Fruit fly (Drosophila melanogaster) whole organism, embryonic: ENCODE results near the gene drn.

Experiments used
- Ada2b ChIP-seq: fragments of 200-800 bp; sonication (Bioruptor generic); IDR thresholded peaks from 2 replicates; pipeline ENCODE4 v1.3.6; 2022; ENCODE audit warnings: missing biosample characterization, missing genetic modification characterization
- Atf-2 ChIP-seq: fragments of 200-800 bp; sonication (Bioruptor generic); optimal IDR thresholded peaks from 2 replicates; lab custom pipeline; 2016; ENCODE audit warnings: missing biosample characterization, missing genetic modification characterization
- CG10147 ChIP-seq: fragments of 200-800 bp; sonication (Bioruptor generic); optimal IDR thresholded peaks from 2 replicates; lab custom pipeline; 2019; ENCODE audit warnings: missing biosample characterization, mild to moderate bottlenecking, missing genetic modification characterization, moderate library complexity
- CG11504 ChIP-seq: fragments of 200-800 bp; sonication (Bioruptor generic); optimal IDR thresholded peaks from 3 replicates; lab custom pipeline; 2019; ENCODE audit warnings: missing biosample characterization, mild to moderate bottlenecking, missing genetic modification characterization, moderate library complexity
- CG11695 ChIP-seq: fragments of 200-800 bp; sonication (Bioruptor generic); IDR thresholded peaks from 3 replicates; pipeline ENCODE4 v1.3.6; 2022; ENCODE audit warnings: missing biosample characterization, missing genetic modification characterization
- CG12942 ChIP-seq: fragments of 200-800 bp; sonication (Bioruptor generic); optimal IDR thresholded peaks from 3 replicates; lab custom pipeline; 2016; ENCODE audit warnings: missing biosample characterization, missing genetic modification characterization
- CG14710 ChIP-seq: fragments of 200-800 bp; sonication (Bioruptor generic); optimal IDR thresholded peaks from 3 replicates; lab custom pipeline; 2019; ENCODE audit warnings: missing biosample characterization, mild to moderate bottlenecking, missing genetic modification characterization, moderate library complexity
- CG1603 ChIP-seq: fragments of 200-800 bp; sonication (Bioruptor generic); optimal IDR thresholded peaks from 2 replicates; lab custom pipeline; 2019; ENCODE audit warnings: missing biosample characterization, mild to moderate bottlenecking, missing genetic modification characterization, moderate library complexity
- CG17361 ChIP-seq: fragments of 200-800 bp; sonication (Bioruptor generic); IDR thresholded peaks from 3 replicates; pipeline ENCODE4 v1.3.6; 2022; ENCODE audit warnings: missing biosample characterization, missing genetic modification characterization
- CG1792 ChIP-seq: fragments of 200-800 bp; sonication (Bioruptor generic); optimal IDR thresholded peaks from 2 replicates; lab custom pipeline; 2016; ENCODE audit warnings: missing biosample characterization, missing genetic modification characterization
- CG18764 ChIP-seq: fragments of 200-800 bp; sonication (Bioruptor generic); optimal IDR thresholded peaks from 3 replicates; lab custom pipeline; 2016; ENCODE audit warnings: missing biosample characterization, missing genetic modification characterization
- CG31441 ChIP-seq: fragments of 200-800 bp; sonication (Bioruptor generic); IDR thresholded peaks from 2 replicates; pipeline ENCODE4 v1.3.6; 2022; ENCODE audit warnings: missing biosample characterization, missing genetic modification characterization
- CG3281 ChIP-seq: fragments of 200-800 bp; sonication (Bioruptor generic); optimal IDR thresholded peaks from 3 replicates; lab custom pipeline; 2017; ENCODE audit warnings: missing biosample characterization, mild to moderate bottlenecking, missing genetic modification characterization
- CG33557 ChIP-seq: fragments of 200-800 bp; sonication (Bioruptor generic); optimal IDR thresholded peaks from 2 replicates; lab custom pipeline; 2019; ENCODE audit warnings: missing biosample characterization, mild to moderate bottlenecking, missing genetic modification characterization, moderate library complexity
- CG34376 ChIP-seq: fragments of 200-800 bp; sonication (Bioruptor generic); optimal IDR thresholded peaks from 2 replicates; lab custom pipeline; 2018; ENCODE audit warnings: missing biosample characterization, mild to moderate bottlenecking, missing genetic modification characterization
- CG3847 ChIP-seq: fragments of 200-800 bp; sonication (Bioruptor generic); IDR thresholded peaks from 2 replicates; pipeline ENCODE4 v1.3.6; 2022; ENCODE audit warnings: missing biosample characterization, missing genetic modification characterization
- CG42726 ChIP-seq: fragments of 200-800 bp; sonication (Bioruptor generic); IDR thresholded peaks from 2 replicates; pipeline ENCODE4 v1.3.6; 2022; ENCODE audit warnings: missing biosample characterization, missing genetic modification characterization; ENCODE audit not compliant: partially characterized antibody
- CG4820 ChIP-seq: fragments of 200-800 bp; sonication (Bioruptor generic); optimal IDR thresholded peaks from 3 replicates; lab custom pipeline; 2016; ENCODE audit warnings: missing biosample characterization, missing genetic modification characterization
- CG5180 ChIP-seq: fragments of 200-800 bp; sonication (Bioruptor generic); optimal IDR thresholded peaks from 3 replicates; lab custom pipeline; 2017; ENCODE audit warnings: missing biosample characterization, missing genetic modification characterization, mild to moderate bottlenecking, moderate library complexity, missing genetic modification reagents
- CG6254 ChIP-seq: fragments of 200-800 bp; sonication (Bioruptor generic); optimal IDR thresholded peaks from 3 replicates; lab custom pipeline; 2017; ENCODE audit warnings: mild to moderate bottlenecking, missing biosample characterization, missing genetic modification reagents, missing genetic modification characterization
- CG6689 ChIP-seq: fragments of 200-800 bp; sonication (Bioruptor generic); IDR thresholded peaks from 2 replicates; pipeline ENCODE4 v1.3.6; 2022; ENCODE audit warnings: missing biosample characterization, missing genetic modification characterization
- CG6813 ChIP-seq: fragments of 200-800 bp; sonication (Bioruptor generic); optimal IDR thresholded peaks from 2 replicates; lab custom pipeline; 2017; ENCODE audit warnings: missing biosample characterization, missing genetic modification characterization, mild to moderate bottlenecking, moderate library complexity, missing genetic modification reagents
- CG7839 ChIP-seq: fragments of 200-800 bp; sonication (Bioruptor generic); optimal IDR thresholded peaks from 3 replicates; lab custom pipeline; 2018; ENCODE audit warnings: missing biosample characterization, mild to moderate bottlenecking, missing genetic modification characterization, moderate library complexity
- CG8089 ChIP-seq: fragments of 200-800 bp; sonication (Bioruptor generic); optimal IDR thresholded peaks from 3 replicates; lab custom pipeline; 2016; ENCODE audit warnings: missing biosample characterization, missing genetic modification characterization
- CG9437 ChIP-seq: fragments of 200-800 bp; sonication (Bioruptor generic); optimal IDR thresholded peaks from 2 replicates; lab custom pipeline; 2018; ENCODE audit warnings: missing biosample characterization, mild to moderate bottlenecking, missing genetic modification characterization
- CG9817 ChIP-seq: fragments of 200-800 bp; sonication (Bioruptor generic); optimal IDR thresholded peaks from 2 replicates; lab custom pipeline; 2018; ENCODE audit warnings: missing biosample characterization, mild to moderate bottlenecking, missing genetic modification characterization, moderate library complexity
- Chrac-16 ChIP-seq: fragments of 200-800 bp; sonication (Bioruptor generic); optimal IDR thresholded peaks from 3 replicates; lab custom pipeline; 2016; ENCODE audit warnings: missing biosample characterization, missing genetic modification characterization
- Dref ChIP-seq: fragments of 200-800 bp; sonication (Bioruptor generic); IDR thresholded peaks from 2 replicates; pipeline ENCODE4 v1.3.6; 2022; ENCODE audit warnings: missing biosample characterization, missing genetic modification characterization
- NFAT ChIP-seq: fragments of 200-800 bp; sonication (Bioruptor generic); IDR thresholded peaks from 2 replicates; pipeline ENCODE4 v1.3.6; 2022; ENCODE audit warnings: missing biosample characterization, missing genetic modification characterization
- Nf-YA ChIP-seq: fragments of 200-800 bp; sonication (Bioruptor generic); IDR thresholded peaks from 2 replicates; pipeline ENCODE4 v1.3.6; 2022; ENCODE audit warnings: missing biosample characterization, missing genetic modification characterization
- Optix ChIP-seq: fragments of 200-800 bp; sonication (Bioruptor generic); IDR thresholded peaks from 3 replicates; pipeline ENCODE4 v1.3.6; 2022; ENCODE audit warnings: missing biosample characterization, missing genetic modification characterization
- Spps ChIP-seq: fragments of 200-800 bp; sonication (Bioruptor generic); optimal IDR thresholded peaks from 2 replicates; lab custom pipeline; 2018; ENCODE audit warnings: missing biosample characterization, mild to moderate bottlenecking, missing genetic modification characterization
- Ssrp ChIP-seq: fragments of 200-800 bp; sonication (Bioruptor generic); optimal IDR thresholded peaks from 2 replicates; lab custom pipeline; 2018; ENCODE audit warnings: missing biosample characterization, mild to moderate bottlenecking, missing genetic modification characterization, moderate library complexity
- Usf ChIP-seq: fragments of 200-800 bp; sonication (Bioruptor generic); optimal IDR thresholded peaks from 2 replicates; lab custom pipeline; 2017; ENCODE audit warnings: missing genotype, missing biosample characterization, missing genetic modification characterization
- ac ChIP-seq: fragments of 200-800 bp; sonication (Bioruptor generic); optimal IDR thresholded peaks from 3 replicates; lab custom pipeline; 2017; ENCODE audit warnings: missing biosample characterization, mild to moderate bottlenecking, missing genetic modification characterization
- bab2 ChIP-seq: fragments of 200-800 bp; sonication (Bioruptor generic); optimal IDR thresholded peaks from 2 replicates; lab custom pipeline; 2016; ENCODE audit warnings: missing biosample characterization, missing genetic modification characterization
- bcd ChIP-seq: fragments of 200-800 bp; sonication (Bioruptor generic); optimal IDR thresholded peaks from 2 replicates; lab custom pipeline; 2017; ENCODE audit warnings: missing biosample characterization, mild to moderate bottlenecking, missing genetic modification characterization
- cato ChIP-seq: fragments of 200-800 bp; sonication (Bioruptor generic); optimal IDR thresholded peaks from 2 replicates; lab custom pipeline; 2016; ENCODE audit warnings: missing biosample characterization, missing genetic modification characterization, borderline replicate concordance
- chif ChIP-seq, 2 experiments: fragments of 200-800 bp; sonication (Bioruptor generic); optimal IDR thresholded peaks; 3 replicates each; lab custom pipeline; 2016; ENCODE audit warnings: missing biosample characterization in 2 of 2, missing genetic modification characterization in 2 of 2
- corto ChIP-seq: fragments of 200-800 bp; sonication (Bioruptor generic); optimal IDR thresholded peaks from 2 replicates; lab custom pipeline; 2016; ENCODE audit warnings: missing biosample characterization, mild to moderate bottlenecking, missing genetic modification characterization, moderate library complexity
- dmrt99B ChIP-seq: fragments of 200-800 bp; sonication (Bioruptor generic); optimal IDR thresholded peaks from 2 replicates; lab custom pipeline; 2018; ENCODE audit warnings: missing biosample characterization, mild to moderate bottlenecking, missing genetic modification characterization, moderate library complexity
- esg ChIP-seq: fragments of 200-800 bp; sonication (Bioruptor generic); conservative IDR thresholded peaks from 2 replicates; pipeline ENCODE4 v1.3.6; 2022; ENCODE audit warnings: missing biosample characterization, missing genetic modification characterization
- fru ChIP-seq: fragments of >200 bp; optimal IDR thresholded peaks from 2 replicates; lab custom pipeline; 2017
- fu2 ChIP-seq: fragments of 200-800 bp; sonication (Bioruptor generic); optimal IDR thresholded peaks from 2 replicates; lab custom pipeline; 2016; ENCODE audit warnings: missing biosample characterization, missing genetic modification characterization
- lab ChIP-seq: fragments of 200-800 bp; sonication (Bioruptor generic); optimal IDR thresholded peaks from 3 replicates; lab custom pipeline; 2017; ENCODE audit warnings: missing biosample characterization, missing genetic modification characterization, mild to moderate bottlenecking, moderate library complexity, missing genetic modification reagents
- pfk ChIP-seq: fragments of 200-800 bp; sonication (Bioruptor generic); optimal IDR thresholded peaks from 2 replicates; lab custom pipeline; 2018; ENCODE audit warnings: missing biosample characterization, mild to moderate bottlenecking, missing genetic modification characterization, moderate library complexity
- phol ChIP-seq: fragments of 200-800 bp; sonication (Bioruptor generic); optimal IDR thresholded peaks from 3 replicates; lab custom pipeline; 2018; ENCODE audit warnings: missing biosample characterization, mild to moderate bottlenecking, missing genetic modification characterization, moderate library complexity
- tap ChIP-seq: fragments of 200-800 bp; optimal IDR thresholded peaks from 3 replicates; lab custom pipeline; 2019; ENCODE audit warnings: missing biosample characterization, mild to moderate bottlenecking, missing genetic modification characterization, moderate library complexity

The drn gene

DNA sequence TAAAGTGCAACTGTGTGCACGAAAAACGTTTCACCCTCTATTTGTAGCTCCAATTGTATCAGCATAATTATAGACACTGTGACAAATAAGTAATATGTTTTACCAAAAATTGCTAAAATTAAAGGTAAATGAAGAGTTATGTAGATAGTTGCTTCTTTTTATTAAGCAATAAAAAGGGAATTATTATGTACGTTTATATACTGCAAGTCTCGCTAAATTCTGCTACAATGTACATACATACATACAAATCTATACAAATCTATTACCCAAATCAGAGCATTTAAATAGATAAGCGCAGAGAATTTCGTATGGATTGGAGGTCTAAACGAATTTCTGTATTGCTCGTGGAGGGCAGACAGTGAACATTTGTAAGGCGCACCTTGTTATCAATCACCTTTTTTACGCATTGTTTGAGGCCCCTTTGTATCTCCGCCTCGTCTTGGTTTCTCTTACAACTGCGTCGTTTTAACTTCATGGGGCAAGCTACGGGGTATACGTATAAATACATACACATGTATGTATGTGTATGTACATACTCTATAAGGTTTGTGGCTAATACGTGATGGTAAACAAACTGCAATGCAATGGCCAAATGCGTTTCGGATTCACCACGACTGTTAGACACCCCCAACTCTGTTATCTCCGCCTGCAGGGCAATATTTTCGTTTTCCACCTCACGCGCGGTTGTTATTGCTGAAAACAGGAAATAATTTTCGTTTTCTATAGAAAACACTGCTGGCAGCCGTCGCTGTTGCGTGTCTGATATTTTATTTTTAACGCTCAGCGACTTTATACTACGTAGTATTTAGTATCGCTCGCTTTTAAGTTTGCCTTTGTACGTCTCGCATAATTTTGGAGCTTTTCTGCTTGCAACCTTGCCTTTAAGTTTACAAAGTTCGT lies 590 bp upstream of the drn start:
- TF ChIP-seq Atf-2 (GFP tag; lab: Kevin White, UChicago) = peak; percentile 56
- TF ChIP-seq CG42726 = no peak
- TF ChIP-seq CG11695 (GFP tag; lab: Robert Waterston, UW) = peak; percentile 44; the same call in 1 of the 3 replicates
- TF ChIP-seq CG12942 = peak; percentile 17
- peak; percentile 78 for TF ChIP-seq CG34376
- no peak for TF ChIP-seq NFAT (GFP tag; lab: Robert Waterston, UW)
- peak; percentile 67 for TF ChIP-seq CG8089 (GFP tag; lab: Kevin White, UChicago)
- peak; percentile 17 for TF ChIP-seq CG9817 (tag; lab: Kevin White, UChicago)
- TF ChIP-seq esg (GFP tag; lab: Robert Waterston, UW) = 0 out of 2 replicates have a peak, but pooled peaks have one; percentile 17
- peak; percentile 76 for TF ChIP-seq CG11504 (tag; lab: Kevin White, UChicago)
- TF ChIP-seq CG17361 (GFP tag; lab: Robert Waterston, UW) = peak; percentile 80
- peak; percentile 77 for TF ChIP-seq CG7839 (tag; lab: Kevin White, UChicago)
- TF ChIP-seq dmrt99B (tag; lab: Kevin White, UChicago) = peak; percentile 81
- TF ChIP-seq CG3281 (GFP tag; lab: Kevin White, UChicago) = peak; percentile 42
- TF ChIP-seq cato (GFP tag; lab: Kevin White, UChicago) = no peak
- peak; percentile 71 for TF ChIP-seq Ssrp
- TF ChIP-seq CG10147 (GFP tag; lab: Kevin White, UChicago) = peak; percentile 9
- TF ChIP-seq chif (GFP tag; optimal IDR thresholded peaks at IDR 0.05; lab: Kevin White, UChicago) = peak in 1 of 2 experiments; percentile 66
- TF ChIP-seq Usf = no peak
- no peak for TF ChIP-seq fru (lab: Kevin White, UChicago)
- peak; percentile 46 for TF ChIP-seq pfk (GFP tag; lab: Kevin White, UChicago)
- peak; percentile 46 for TF ChIP-seq Chrac-16 (GFP tag; lab: Kevin White, UChicago)
- TF ChIP-seq bab2 (GFP tag; lab: Kevin White, UChicago) = peak; percentile 42
- peak; percentile 63 for TF ChIP-seq CG6254 (GFP tag; lab: Kevin White, UChicago)
- TF ChIP-seq CG5180 = peak; percentile 49
- TF ChIP-seq CG9437 (GFP tag; lab: Kevin White, UChicago) = peak; percentile 13
- peak; percentile 65 for TF ChIP-seq CG1603 (tag; lab: Kevin White, UChicago)
- TF ChIP-seq CG18764 = peak; percentile 14
- TF ChIP-seq corto (GFP tag; lab: Kevin White, UChicago) = peak; percentile 7
- TF ChIP-seq CG6813 = no peak
- TF ChIP-seq CG31441 (GFP tag; lab: Robert Waterston, UW) = peak; percentile 84
- TF ChIP-seq phol (tag; lab: Kevin White, UChicago) = peak; percentile 81
- TF ChIP-seq Nf-YA (GFP tag; lab: Robert Waterston, UW) = no peak
- TF ChIP-seq CG14710 (tag; lab: Kevin White, UChicago) = peak; percentile 81
- peak; percentile 24 for TF ChIP-seq bcd (GFP tag; lab: Kevin White, UChicago)
- no peak for TF ChIP-seq Ada2b (GFP tag; lab: Robert Waterston, UW)
- TF ChIP-seq Dref (GFP tag; lab: Robert Waterston, UW) = no peak
- peak; percentile 55 for TF ChIP-seq lab (GFP tag; lab: Kevin White, UChicago)
- TF ChIP-seq CG6689 (GFP tag; lab: Robert Waterston, UW) = peak; percentile 50; the same call in 1 of the 2 replicates
- TF ChIP-seq CG3847 (GFP tag; lab: Robert Waterston, UW) = 0 out of 2 replicates have a peak, but pooled peaks have one; percentile 35
- peak; percentile 45 for TF ChIP-seq tap
- no peak for TF ChIP-seq CG1792 (GFP tag; lab: Kevin White, UChicago)
- TF ChIP-seq Spps (tag; lab: Kevin White, UChicago) = peak; percentile 76
- TF ChIP-seq fu2 = no peak
- TF ChIP-seq CG33557 (GFP tag; lab: Kevin White, UChicago) = peak; percentile 40
- TF ChIP-seq CG4820 = peak; percentile 16
- TF ChIP-seq ac (GFP tag; lab: Kevin White, UChicago) = no peak
- no peak for TF ChIP-seq Optix (GFP tag; lab: Robert Waterston, UW)
